Fruit fly (Drosophila melanogaster) whole organism, adult: ENCODE results near the gene f-cup.

Source experiments
- CG33017 ChIP-seq: fragments of 200-800 bp; sonication (Bioruptor generic); optimal IDR thresholded peaks from 2 replicates; lab custom pipeline; 2018; ENCODE audit warnings: missing biosample characterization, mild to moderate bottlenecking, missing genetic modification characterization, moderate library complexity
- CG7045 ChIP-seq: fragments of 200-800 bp; sonication (Bioruptor generic); optimal IDR thresholded peaks from 2 replicates; lab custom pipeline; 2017; ENCODE audit warnings: missing biosample characterization, mild to moderate bottlenecking, missing genetic modification characterization
- Clk ChIP-seq: fragments of 200-800 bp; sonication (Bioruptor generic); optimal IDR thresholded peaks from 2 replicates; lab custom pipeline; 2017; ENCODE audit warnings: missing biosample characterization, missing genetic modification characterization
- Hr96 ChIP-seq: fragments of 200-800 bp; sonication (Bioruptor generic); optimal IDR thresholded peaks from 2 replicates; lab custom pipeline; 2016; ENCODE audit warnings: missing biosample characterization, missing genetic modification characterization
- Mnt ChIP-seq: fragments of 200-800 bp; sonication (Bioruptor generic); optimal IDR thresholded peaks from 2 replicates; lab custom pipeline; 2016; ENCODE audit warnings: missing biosample characterization, mild to moderate bottlenecking, missing genetic modification characterization
- kay ChIP-seq: fragments of 200-800 bp; sonication (Bioruptor generic); peaks from one replicate; lab custom pipeline; 2016; ENCODE audit warnings: missing biosample characterization, missing genetic modification characterization, borderline replicate concordance

- TF ChIP-seq Hr96 (GFP tag; lab: Kevin White, UChicago): no peak
- no peak for TF ChIP-seq Mnt
- no peak for TF ChIP-seq kay
- no peak for TF ChIP-seq CG33017 (tag; lab: Kevin White, UChicago)
- TF ChIP-seq CG7045 (GFP tag; lab: Kevin White, UChicago): no peak
- TF ChIP-seq Clk (GFP tag; lab: Kevin White, UChicago): no peak
Observed at dm6 chr3R:13711735-13712134, 11.1 kb upstream of the f-cup start, which contains the start of the genes primo-1 and primo-2.
